Fruit fly (Drosophila melanogaster): ENCODE measurements around the gene CG15386.

Gene CG15386

DNA sequence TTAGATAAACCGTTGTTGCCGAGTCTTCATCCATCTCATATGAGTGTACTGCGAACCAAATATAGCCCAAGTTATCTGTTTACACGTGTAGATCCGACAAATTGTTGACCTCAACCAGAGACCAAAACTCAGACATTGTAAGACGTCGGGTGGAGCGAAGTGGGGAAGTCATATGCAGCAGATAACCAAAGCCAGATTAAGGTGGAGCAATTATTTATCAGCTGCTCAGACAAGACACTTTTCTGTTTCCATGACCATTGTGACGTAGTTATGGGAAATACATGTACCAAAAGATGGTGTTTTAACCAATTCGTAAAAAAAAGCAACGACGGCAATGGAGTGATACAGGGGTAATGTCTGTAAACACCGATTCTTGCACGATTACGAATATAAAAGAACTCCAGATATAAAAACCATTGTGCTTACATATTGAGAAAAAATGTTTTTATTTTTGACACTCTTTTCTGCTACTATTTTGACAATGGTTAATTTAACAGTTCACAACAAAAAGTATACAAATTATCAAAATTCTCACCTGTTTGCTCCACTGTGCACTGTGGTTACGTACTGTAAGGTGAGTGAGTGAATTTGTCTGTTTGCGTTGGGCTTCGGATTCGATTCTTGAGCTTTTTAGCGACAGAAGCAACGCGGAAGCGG, 39.6 kb downstream of the CG15386 start (continued):
- TF ChIP-seq sc (optimal IDR thresholded peaks at IDR 0.05) (no peak), sc (GFP tag; optimal IDR thresholded peaks at IDR 0.05) (no peak), Eip74EF (GFP tag; optimal IDR thresholded peaks at IDR 0.05) (no peak)

DNA sequence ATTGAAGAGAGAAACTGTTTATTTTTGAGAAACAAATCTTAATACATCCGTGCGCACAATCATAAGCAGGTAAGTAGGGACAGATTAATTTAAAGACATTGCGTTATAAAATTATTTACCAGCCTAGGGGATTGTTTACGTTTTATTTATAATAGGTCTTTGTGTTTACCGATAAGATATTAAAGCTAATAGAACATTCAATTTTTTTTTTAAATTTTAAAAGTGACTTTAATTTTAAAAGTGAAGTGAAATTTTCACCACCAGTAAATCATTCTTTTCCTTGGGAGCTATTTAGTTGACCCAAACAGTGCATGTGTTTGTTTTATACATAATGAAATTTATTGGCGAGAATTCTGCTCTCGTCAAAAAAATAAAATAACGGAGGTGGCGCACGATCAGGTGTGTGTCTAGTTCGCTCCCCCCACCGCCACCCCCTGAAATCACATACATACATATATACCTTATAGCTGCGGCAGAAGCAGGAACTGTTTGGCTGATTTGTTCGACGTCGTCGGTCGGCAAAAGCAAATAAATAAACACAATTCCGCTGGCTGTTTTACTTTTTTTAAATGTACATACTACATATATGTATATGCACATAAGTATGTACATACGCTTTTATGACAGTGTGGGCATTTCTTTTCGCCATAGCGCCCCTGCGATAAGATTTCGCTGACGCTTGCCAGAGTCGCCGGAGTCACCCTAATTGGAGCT, 41.0 kb downstream of the CG15386 start:
- TF ChIP-seq CG10274 (GFP tag; optimal IDR thresholded peaks at IDR 0.05) (no peak), Xrp1 (GFP tag; IDR thresholded peaks at IDR 0.05) (peak; percentile 25; the same call in 1 of the 2 replicates), klu (GFP tag; IDR thresholded peaks at IDR 0.05) (no peak), CG14860 (GFP tag; IDR thresholded peaks at IDR 0.05; ENCODE audit: partially characterized antibody) (no peak), lmd (GFP tag; IDR thresholded peaks at IDR 0.05) (peak; percentile 48), shn (GFP tag; optimal IDR thresholded peaks at IDR 0.05) (no peak), BtbVII (GFP tag; optimal IDR thresholded peaks at IDR 0.05) (no peak), CG17186 (GFP tag; optimal IDR thresholded peaks at IDR 0.05) (no peak), CG31441 (GFP tag; IDR thresholded peaks at IDR 0.05) (peak; percentile 58), fd3F (GFP tag; optimal IDR thresholded peaks at IDR 0.05) (peak; percentile 33), Xbp1 (GFP tag; optimal IDR thresholded peaks at IDR 0.05) (peak; percentile 24), CG13424 (tag; optimal IDR thresholded peaks at IDR 0.05) (peak; percentile 71), p53 (GFP tag; optimal IDR thresholded peaks at IDR 0.05) (no peak), psq (GFP tag; optimal IDR thresholded peaks at IDR 0.05) (no peak), chm (GFP tag; IDR thresholded peaks at IDR 0.05) (no peak), ato (GFP tag; IDR thresholded peaks at IDR 0.05; ENCODE audit: partially characterized antibody) (no peak), Stat92E (GFP tag; optimal IDR thresholded peaks at IDR 0.05) (no peak), ATbp (GFP tag; optimal IDR thresholded peaks at IDR 0.05) (no peak), nom (GFP tag; optimal IDR thresholded peaks at IDR 0.05) (peak; percentile 60), schlank (tag; optimal IDR thresholded peaks at IDR 0.05) (no peak), aop (GFP tag; IDR thresholded peaks at IDR 0.05) (peak; percentile 76; the same call in 1 of the 2 replicates), CG16813 (GFP tag; IDR thresholded peaks at IDR 0.05; ENCODE audit: partially characterized antibody) (no peak), wor (GFP tag; IDR thresholded peaks at IDR 0.05) (0 out of 2 replicates have a peak, but pooled peaks have one; percentile 28), CG2120 (GFP tag; optimal IDR thresholded peaks at IDR 0.05) (peak; percentile 79), unc-4 (GFP tag; IDR thresholded peaks at IDR 0.05; ENCODE audit: partially characterized antibody) (no peak), CG6254 (GFP tag; optimal IDR thresholded peaks at IDR 0.05) (no peak), CG7963 (GFP tag; IDR thresholded peaks at IDR 0.05; ENCODE audit: partially characterized antibody) (no peak), CG11560 (tag; IDR thresholded peaks at IDR 0.05) (0 out of 3 replicates have a peak, but pooled peaks have one; percentile 13), tap (tag; optimal IDR thresholded peaks at IDR 0.05) (peak; percentile 15), CG11398 (GFP tag; optimal IDR thresholded peaks at IDR 0.05) (no peak), Oli (tag; optimal IDR thresholded peaks at IDR 0.05) (peak; percentile 65), HmgZ (tag; optimal IDR thresholded peaks at IDR 0.05) (no peak), CG15073 (GFP tag; optimal IDR thresholded peaks at IDR 0.05) (no peak), CG18011 (GFP tag; optimal IDR thresholded peaks at IDR 0.05) (no peak), vnd (GFP tag; IDR thresholded peaks at IDR 0.05; ENCODE audit: partially characterized antibody) (no peak), D19A (tag; optimal IDR thresholded peaks at IDR 0.05) (no peak), CG12155 (GFP tag; optimal IDR thresholded peaks at IDR 0.05) (peak; percentile 45), CG33557 (GFP tag; optimal IDR thresholded peaks at IDR 0.05) (no peak), PHDP (tag; optimal IDR thresholded peaks at IDR 0.05) (peak; percentile 70), zf30C (GFP tag; optimal IDR thresholded peaks at IDR 0.05) (no peak), tup (GFP tag; optimal IDR thresholded peaks at IDR 0.05) (no peak), CG11085 (GFP tag; IDR thresholded peaks at IDR 0.05) (no peak)

Data from whole organism, embryonic.